Fruit fly (Drosophila melanogaster) whole organism, embryonic: Measurements from ENCODE around the gene Prp3.

Experiments used
- Bdp1 ChIP-seq: fragments of 200-800 bp; sonication (Bioruptor generic); optimal IDR thresholded peaks from 3 replicates; lab custom pipeline; 2016; ENCODE audit warnings: missing biosample characterization, missing genetic modification characterization
- CG10959 ChIP-seq: fragments of 200-800 bp; sonication (Bioruptor generic); IDR thresholded peaks from 2 replicates; pipeline ENCODE4 v1.3.6; 2022; ENCODE audit warnings: missing biosample characterization, missing genetic modification characterization
- CG11456 ChIP-seq: fragments of 200-800 bp; sonication (Bioruptor generic); IDR thresholded peaks from 3 replicates; pipeline ENCODE4 v1.3.6; 2022; ENCODE audit warnings: missing biosample characterization, missing genetic modification characterization
- CG12391 ChIP-seq: fragments of 200-800 bp; sonication (Bioruptor generic); optimal IDR thresholded peaks from 3 replicates; lab custom pipeline; 2018; ENCODE audit warnings: missing biosample characterization, mild to moderate bottlenecking, missing genetic modification characterization, moderate library complexity
- CG15696 ChIP-seq: fragments of 200-800 bp; sonication (Bioruptor generic); optimal IDR thresholded peaks from 2 replicates; lab custom pipeline; 2019; ENCODE audit warnings: missing biosample characterization, mild to moderate bottlenecking, missing genetic modification characterization, moderate library complexity
- CG17359 ChIP-seq: fragments of 200-800 bp; sonication (Bioruptor generic); optimal IDR thresholded peaks from 3 replicates; lab custom pipeline; 2018; ENCODE audit warnings: missing biosample characterization, mild to moderate bottlenecking, missing genetic modification characterization, moderate library complexity
- CG18476 ChIP-seq: fragments of 200-800 bp; sonication (Bioruptor generic); optimal IDR thresholded peaks from 2 replicates; lab custom pipeline; 2016; ENCODE audit warnings: missing biosample characterization, mild to moderate bottlenecking, missing genetic modification characterization
- CG18599 ChIP-seq: fragments of 200-800 bp; sonication (Bioruptor generic); optimal IDR thresholded peaks from 3 replicates; lab custom pipeline; 2017; ENCODE audit warnings: missing biosample characterization, missing genetic modification characterization, mild to moderate bottlenecking, moderate library complexity, missing genetic modification reagents
- CG34224 ChIP-seq: fragments of 200-800 bp; sonication (Bioruptor generic); IDR thresholded peaks from 3 replicates; pipeline ENCODE4 v1.3.6; 2022; ENCODE audit warnings: missing biosample characterization, missing genetic modification characterization; ENCODE audit not compliant: partially characterized antibody
- CG3995 ChIP-seq: fragments of 200-800 bp; sonication (Bioruptor generic); optimal IDR thresholded peaks from 3 replicates; lab custom pipeline; 2016; ENCODE audit warnings: missing biosample characterization, missing genetic modification characterization
- CG4282 ChIP-seq: fragments of 200-800 bp; sonication (Bioruptor generic); optimal IDR thresholded peaks from 2 replicates; lab custom pipeline; 2016; ENCODE audit warnings: missing biosample characterization, missing genetic modification characterization
- CG4707 ChIP-seq: fragments of 200-800 bp; sonication (Bioruptor generic); optimal IDR thresholded peaks from 2 replicates; lab custom pipeline; 2018; ENCODE audit warnings: missing biosample characterization, mild to moderate bottlenecking, missing genetic modification characterization, moderate library complexity
- CG6791 ChIP-seq: fragments of 200-800 bp; sonication (Bioruptor generic); IDR thresholded peaks from 3 replicates; pipeline ENCODE4 v1.3.6; 2022; ENCODE audit warnings: missing biosample characterization, missing genetic modification characterization; ENCODE audit not compliant: partially characterized antibody
- CG9437 ChIP-seq: fragments of 200-800 bp; sonication (Bioruptor generic); optimal IDR thresholded peaks from 2 replicates; lab custom pipeline; 2018; ENCODE audit warnings: missing biosample characterization, mild to moderate bottlenecking, missing genetic modification characterization
- Dfd ChIP-seq, 2 experiments: fragments of >200 bp; optimal IDR thresholded peaks; 2 replicates each; lab custom pipeline; 2017; ENCODE audit warnings: missing biosample characterization in 2 of 2, missing genetic modification characterization in 2 of 2
- Dip3 ChIP-seq: fragments of 200-800 bp; sonication (Bioruptor generic); optimal IDR thresholded peaks from 3 replicates; lab custom pipeline; 2016; ENCODE audit warnings: missing biosample characterization, missing genetic modification characterization
- Dref ChIP-seq: fragments of 200-800 bp; sonication (Bioruptor generic); IDR thresholded peaks from 2 replicates; pipeline ENCODE4 v1.3.6; 2022; ENCODE audit warnings: missing biosample characterization, missing genetic modification characterization
- ERR ChIP-seq: fragments of 200-800 bp; sonication (Bioruptor generic); optimal IDR thresholded peaks from 2 replicates; lab custom pipeline; 2016; ENCODE audit warnings: missing biosample characterization, missing genetic modification characterization
- HmgZ ChIP-seq: fragments of 200-800 bp; sonication (Bioruptor generic); optimal IDR thresholded peaks from 2 replicates; lab custom pipeline; 2018; ENCODE audit warnings: missing biosample characterization, mild to moderate bottlenecking, missing genetic modification characterization
- Hmr ChIP-seq: fragments of 200-800 bp; sonication (Bioruptor generic); optimal IDR thresholded peaks from 3 replicates; lab custom pipeline; 2017; ENCODE audit warnings: mild to moderate bottlenecking, missing biosample characterization, missing genetic modification reagents, missing genetic modification characterization
- MESR4 ChIP-seq: fragments of 200-800 bp; sonication (Bioruptor generic); optimal IDR thresholded peaks from 2 replicates; lab custom pipeline; 2018; ENCODE audit warnings: missing biosample characterization, mild to moderate bottlenecking, missing genetic modification characterization, moderate library complexity
- MTF-1 ChIP-seq: fragments of 200-800 bp; sonication (Bioruptor generic); optimal IDR thresholded peaks from 2 replicates; lab custom pipeline; 2018; ENCODE audit warnings: missing biosample characterization, mild to moderate bottlenecking, missing genetic modification characterization, borderline replicate concordance
- Mes4 ChIP-seq: fragments of 200-800 bp; sonication (Bioruptor generic); optimal IDR thresholded peaks from 2 replicates; lab custom pipeline; 2016; ENCODE audit warnings: missing biosample characterization, missing genetic modification characterization
- Side ChIP-seq: fragments of 200-800 bp; sonication (Bioruptor generic); optimal IDR thresholded peaks from 2 replicates; lab custom pipeline; 2016; ENCODE audit warnings: missing biosample characterization, missing genetic modification characterization
- Six4 ChIP-seq: fragments of 200-800 bp; sonication (Bioruptor generic); optimal IDR thresholded peaks from 2 replicates; lab custom pipeline; 2016; ENCODE audit warnings: missing biosample characterization, missing genetic modification characterization
- Spps ChIP-seq: fragments of 200-800 bp; sonication (Bioruptor generic); optimal IDR thresholded peaks from 2 replicates; lab custom pipeline; 2018; ENCODE audit warnings: missing biosample characterization, mild to moderate bottlenecking, missing genetic modification characterization
- TFAM ChIP-seq: fragments of 200-800 bp; sonication (Bioruptor generic); optimal IDR thresholded peaks from 2 replicates; lab custom pipeline; 2017; ENCODE audit warnings: missing biosample characterization, missing genetic modification characterization, inconsistent platforms
- Tbp ChIP-seq: fragments of >200 bp; optimal IDR thresholded peaks from 2 replicates; lab custom pipeline; 2018; ENCODE audit warnings: missing biosample characterization, missing genetic modification characterization
- Usf ChIP-seq: fragments of 200-800 bp; sonication (Bioruptor generic); optimal IDR thresholded peaks from 2 replicates; lab custom pipeline; 2017; ENCODE audit warnings: missing genotype, missing biosample characterization, missing genetic modification characterization
- corto ChIP-seq: fragments of 200-800 bp; sonication (Bioruptor generic); optimal IDR thresholded peaks from 2 replicates; lab custom pipeline; 2016; ENCODE audit warnings: missing biosample characterization, mild to moderate bottlenecking, missing genetic modification characterization, moderate library complexity
- danr ChIP-seq: fragments of 200-800 bp; sonication (Bioruptor generic); IDR thresholded peaks from 2 replicates; pipeline ENCODE4 v1.3.6; 2022; ENCODE audit warnings: missing biosample characterization, missing genetic modification characterization
- ewg ChIP-seq: fragments of 200-800 bp; sonication (Bioruptor generic); optimal IDR thresholded peaks from 3 replicates; lab custom pipeline; 2017; ENCODE audit warnings: mild to moderate bottlenecking, missing biosample characterization, missing genetic modification reagents, missing genetic modification characterization
- eyg ChIP-seq: fragments of 200-800 bp; sonication (Bioruptor generic); optimal IDR thresholded peaks from 3 replicates; lab custom pipeline; 2016; ENCODE audit warnings: missing biosample characterization, missing genetic modification characterization
- fd3F ChIP-seq: fragments of 200-800 bp; sonication (Bioruptor generic); optimal IDR thresholded peaks from 2 replicates; lab custom pipeline; 2018; ENCODE audit warnings: missing biosample characterization, mild to moderate bottlenecking, missing genetic modification characterization, moderate library complexity
- fd64A ChIP-seq: fragments of 200-800 bp; sonication (Bioruptor generic); optimal IDR thresholded peaks from 3 replicates; lab custom pipeline; 2018; ENCODE audit warnings: missing biosample characterization, mild to moderate bottlenecking, missing genetic modification characterization
- gcm ChIP-seq: fragments of 200-800 bp; sonication (Bioruptor generic); optimal IDR thresholded peaks from 2 replicates; lab custom pipeline; 2019; ENCODE audit warnings: missing biosample characterization, mild to moderate bottlenecking, missing genetic modification characterization, moderate library complexity
- gsb-n ChIP-seq: fragments of 200-800 bp; sonication (Bioruptor generic); optimal IDR thresholded peaks from 3 replicates; lab custom pipeline; 2018; ENCODE audit warnings: missing biosample characterization, mild to moderate bottlenecking, missing genetic modification characterization
- ken ChIP-seq: fragments of 200-800 bp; sonication (Bioruptor generic); IDR thresholded peaks from 3 replicates; pipeline ENCODE4 v1.3.6; 2022; ENCODE audit warnings: missing biosample characterization, missing genetic modification characterization
- nom ChIP-seq: fragments of 200-800 bp; sonication (Bioruptor generic); optimal IDR thresholded peaks from 2 replicates; lab custom pipeline; 2017; ENCODE audit warnings: missing biosample characterization, missing genetic modification characterization, mild to moderate bottlenecking, moderate library complexity, missing genetic modification reagents
- p53 ChIP-seq: fragments of 200-800 bp; sonication (Bioruptor generic); optimal IDR thresholded peaks from 2 replicates; lab custom pipeline; 2016; ENCODE audit warnings: missing biosample characterization, missing genetic modification characterization
- pan ChIP-seq, 4 experiments: fragments of >200 bp in 3 of 4; fragments of 200-800 bp in 1 of 4; sonication (Bioruptor generic) in 1 of 4; optimal IDR thresholded peaks in 3 of 4; IDR thresholded peaks in 1 of 4; 2 replicates each; pipeline versions ENCODE4 v1.3.6 to Lab custom; 2017 to 2022; ENCODE audit warnings: missing biosample characterization in 2 of 4, missing genetic modification characterization in 2 of 4, mixed read lengths in 1 of 4
- pita ChIP-seq: fragments of 200-800 bp; sonication (Bioruptor generic); optimal IDR thresholded peaks from 2 replicates; lab custom pipeline; 2017; ENCODE audit warnings: missing biosample characterization, mild to moderate bottlenecking, missing genetic modification characterization
- rib ChIP-seq: fragments of 200-800 bp; sonication (Bioruptor generic); IDR thresholded peaks from 2 replicates; pipeline ENCODE4 v1.3.6; 2022; ENCODE audit warnings: missing biosample characterization, missing genetic modification characterization
- slou ChIP-seq: fragments of 200-800 bp; sonication (Bioruptor generic); optimal IDR thresholded peaks from 3 replicates; lab custom pipeline; 2016; ENCODE audit warnings: missing biosample characterization, missing genetic modification characterization
- sqz ChIP-seq: fragments of 200-800 bp; sonication (Bioruptor generic); optimal IDR thresholded peaks from 3 replicates; lab custom pipeline; 2018; ENCODE audit warnings: missing biosample characterization, mild to moderate bottlenecking, missing genetic modification characterization
- stc ChIP-seq: fragments of 200-800 bp; sonication (Bioruptor generic); IDR thresholded peaks from 2 replicates; pipeline ENCODE4 v1.3.6; 2022; ENCODE audit warnings: missing biosample characterization, missing genetic modification characterization
- sug ChIP-seq: fragments of 200-800 bp; optimal IDR thresholded peaks from 2 replicates; lab custom pipeline; 2019; ENCODE audit warnings: missing biosample characterization, mild to moderate bottlenecking, missing genetic modification characterization, moderate library complexity
- tll ChIP-seq, 2 experiments: fragments of 200-800 bp in 1 of 2; fragments of >200 bp in 1 of 2; sonication (Bioruptor generic) in 1 of 2; optimal IDR thresholded peaks; 2 replicates each; lab custom pipeline; 2017 to 2019; ENCODE audit warnings: missing biosample characterization in 2 of 2, missing genetic modification characterization in 2 of 2, mild to moderate bottlenecking in 1 of 2, moderate library complexity in 1 of 2
- twi ChIP-seq: fragments of 200-800 bp; optimal IDR thresholded peaks from 2 replicates; lab custom pipeline; 2019; ENCODE audit warnings: missing biosample characterization, mild to moderate bottlenecking, missing genetic modification characterization, moderate library complexity

Prp3 gene

dm6 chr3L:19929051-19929718 is 19.1 kb downstream of the Prp3 start (continued):
- TF ChIP-seq CG15696 (tag; lab: Kevin White, UChicago), result no peak
- TF ChIP-seq Dip3, result no peak
- TF ChIP-seq CG17359 (tag; lab: Kevin White, UChicago), result peak; percentile 8
- TF ChIP-seq CG34224 (GFP tag; lab: Robert Waterston, UW), result no peak
- TF ChIP-seq CG3995, result no peak
- TF ChIP-seq slou (GFP tag; lab: Kevin White, UChicago), result no peak
- no peak for TF ChIP-seq CG4282 (GFP tag; lab: Kevin White, UChicago)
- TF ChIP-seq HmgZ, result no peak
- TF ChIP-seq Dfd (GFP tag; optimal IDR thresholded peaks at IDR 0.05; lab: Kevin White, UChicago), result no peak
- TF ChIP-seq ken, result no peak
- no peak for TF ChIP-seq CG18476 (GFP tag; lab: Kevin White, UChicago)
- TF ChIP-seq CG4707, result no peak
- TF ChIP-seq TFAM (GFP tag; lab: Kevin White, UChicago), result no peak
- no peak for TF ChIP-seq CG11456 (GFP tag; lab: Robert Waterston, UW)
- no peak for TF ChIP-seq Spps
- TF ChIP-seq gcm (GFP tag; lab: Kevin White, UChicago), result no peak
- no peak for TF ChIP-seq ERR (GFP tag; lab: Kevin White, UChicago)
- TF ChIP-seq Dref, result no peak
- no peak for TF ChIP-seq twi (tag; lab: Kevin White, UChicago)
- peak; percentile 47 for TF ChIP-seq CG12391 (tag; lab: Kevin White, UChicago)
- no peak for TF ChIP-seq Bdp1 (GFP tag; lab: Kevin White, UChicago)
- no peak for TF ChIP-seq tll (GFP tag; optimal IDR thresholded peaks at IDR 0.05; lab: Kevin White, UChicago)
- no peak for TF ChIP-seq danr (GFP tag; lab: Robert Waterston, UW)
- TF ChIP-seq sqz (GFP tag; lab: Kevin White, UChicago), result peak; percentile 92
- no peak for TF ChIP-seq pita (GFP tag; lab: Kevin White, UChicago)
- TF ChIP-seq MESR4 (GFP tag; lab: Kevin White, UChicago), result no peak
- peak; percentile 31 for TF ChIP-seq CG9437 (GFP tag; lab: Kevin White, UChicago)
- no peak for TF ChIP-seq Mes4 (GFP tag; lab: Kevin White, UChicago)
- no peak for TF ChIP-seq Side (GFP tag; lab: Kevin White, UChicago)
- TF ChIP-seq nom (GFP tag; lab: Kevin White, UChicago), result no peak
- peak; percentile 21 for TF ChIP-seq Hmr (GFP tag; lab: Kevin White, UChicago)
- no peak for TF ChIP-seq CG10959 (GFP tag; lab: Robert Waterston, UW)
- TF ChIP-seq sug, result peak; percentile 93
- no peak for TF ChIP-seq fd64A (GFP tag; lab: Kevin White, UChicago)
- TF ChIP-seq corto (GFP tag; lab: Kevin White, UChicago), result no peak
- no peak for TF ChIP-seq ewg
- TF ChIP-seq Usf, result no peak
- TF ChIP-seq Six4 (GFP tag; lab: Kevin White, UChicago), result no peak
- TF ChIP-seq MTF-1 (GFP tag; lab: Kevin White, UChicago), result no peak
- TF ChIP-seq Tbp (GFP tag; lab: Kevin White, UChicago), result no peak
- no peak for TF ChIP-seq stc
- no peak for TF ChIP-seq fd3F (GFP tag; lab: Kevin White, UChicago)
- peak; percentile 20 for TF ChIP-seq CG18599
- TF ChIP-seq p53, result no peak
- no peak for TF ChIP-seq gsb-n (tag; lab: Kevin White, UChicago)
- 0 out of 2 replicates have a peak, but pooled peaks have one; percentile 12 for TF ChIP-seq rib (GFP tag; lab: Robert Waterston, UW)
- no peak for TF ChIP-seq eyg (GFP tag; lab: Kevin White, UChicago)
- TF ChIP-seq pan (optimal IDR thresholded peaks at IDR 0.05; lab: Kevin White, UChicago), result no peak
- TF ChIP-seq pan (GFP tag; optimal IDR thresholded peaks at IDR 0.05 in 1 of 2, IDR thresholded peaks at IDR 0.05 in 1 of 2), result no peak
- no peak for TF ChIP-seq CG6791 (GFP tag; lab: Robert Waterston, UW)
